Fruit fly (Drosophila melanogaster) whole organism, pupa: ENCODE data around the gene CG6576.

Experiments used
- CG13204 ChIP-seq: fragments of 200-800 bp; sonication (Bioruptor generic); optimal IDR thresholded peaks from 2 replicates; lab custom pipeline; 2018; ENCODE audit warnings: missing biosample characterization, mild to moderate bottlenecking, missing genetic modification characterization, moderate library complexity
- CG32121 ChIP-seq: fragments of 200-800 bp; sonication (Bioruptor generic); IDR thresholded peaks from 2 replicates; pipeline ENCODE4 v1.3.6; 2022; ENCODE audit warnings: missing biosample characterization, missing genetic modification characterization
- CG8159 ChIP-seq: fragments of 200-800 bp; sonication (Bioruptor generic); optimal IDR thresholded peaks from 3 replicates; lab custom pipeline; 2018; ENCODE audit warnings: missing biosample characterization, mild to moderate bottlenecking, missing genetic modification characterization, moderate library complexity
- CG8301 ChIP-seq: fragments of 200-800 bp; sonication (Bioruptor generic); optimal IDR thresholded peaks from 2 replicates; lab custom pipeline; 2018; ENCODE audit warnings: missing biosample characterization, mild to moderate bottlenecking, missing genetic modification characterization
- Ets98B ChIP-seq: fragments of 200-800 bp; sonication (Bioruptor generic); IDR thresholded peaks from 2 replicates; pipeline ENCODE4 v1.3.6; 2022; ENCODE audit warnings: missing biosample characterization, missing genetic modification characterization
- Pif1A ChIP-seq: fragments of 200-800 bp; sonication (Bioruptor generic); optimal IDR thresholded peaks from 3 replicates; lab custom pipeline; 2016; ENCODE audit warnings: missing biosample characterization, missing genetic modification characterization
- Pif1B ChIP-seq: fragments of 200-800 bp; sonication (Bioruptor generic); optimal IDR thresholded peaks from 3 replicates; lab custom pipeline; 2016; ENCODE audit warnings: missing biosample characterization, missing genetic modification characterization
- rn ChIP-seq: fragments of 200-800 bp; sonication (Bioruptor generic); IDR thresholded peaks from 2 replicates; pipeline ENCODE4 v1.3.6; 2022; ENCODE audit warnings: missing biosample characterization, missing genetic modification characterization

- TF ChIP-seq rn (GFP tag; lab: Robert Waterston, UW) = no peak
- TF ChIP-seq CG13204 = no peak
- no peak for TF ChIP-seq Ets98B (GFP tag; lab: Robert Waterston, UW)
- TF ChIP-seq CG8301 = no peak
- no peak for TF ChIP-seq CG32121 (GFP tag; lab: Robert Waterston, UW)
- TF ChIP-seq CG8159 (tag; lab: Kevin White, UChicago) = no peak
- TF ChIP-seq Pif1B = no peak
- no peak for TF ChIP-seq Pif1A (GFP tag; lab: Kevin White, UChicago)
Observed at dm6 chr3L:8763794-8764193, 8.0 kb downstream of the CG6576 start.
